Fruit fly (Drosophila melanogaster) whole organism, embryonic: ENCODE data around the gene CG4570.

Source experiments
- ATbp ChIP-seq: fragments of 200-800 bp; sonication (Bioruptor generic); optimal IDR thresholded peaks from 2 replicates; lab custom pipeline; 2017; ENCODE audit warnings: missing biosample characterization, mild to moderate bottlenecking, missing genetic modification characterization, missing genetic modification reagents
- Aef1 ChIP-seq: fragments of 200-800 bp; sonication (Bioruptor generic); IDR thresholded peaks from 3 replicates; pipeline ENCODE4 v1.3.6; 2022; ENCODE audit warnings: missing biosample characterization, missing genetic modification characterization
- Bteb2 ChIP-seq: fragments of 200-800 bp; sonication (Bioruptor generic); optimal IDR thresholded peaks from 2 replicates; lab custom pipeline; 2016; ENCODE audit warnings: missing biosample characterization, missing genetic modification characterization
- CG10654 ChIP-seq: fragments of 200-800 bp; sonication (Bioruptor generic); optimal IDR thresholded peaks from 2 replicates; lab custom pipeline; 2016; ENCODE audit warnings: missing biosample characterization, missing genetic modification characterization
- CG11560 ChIP-seq: fragments of 200-800 bp; sonication (Bioruptor generic); IDR thresholded peaks from 3 replicates; pipeline ENCODE4 v1.3.6; 2022; ENCODE audit warnings: missing biosample characterization, missing genetic modification characterization
- CG12299 ChIP-seq: fragments of 200-800 bp; sonication (Bioruptor generic); optimal IDR thresholded peaks from 2 replicates; lab custom pipeline; 2018; ENCODE audit warnings: missing biosample characterization, mild to moderate bottlenecking, missing genetic modification characterization
- CG12659 ChIP-seq: fragments of 200-800 bp; sonication (Bioruptor generic); optimal IDR thresholded peaks from 3 replicates; lab custom pipeline; 2017; ENCODE audit warnings: mild to moderate bottlenecking, missing biosample characterization, missing genetic modification reagents, missing genetic modification characterization
- CG13296 ChIP-seq: fragments of 200-800 bp; sonication (Bioruptor generic); optimal IDR thresholded peaks from 3 replicates; lab custom pipeline; 2018; ENCODE audit warnings: missing biosample characterization, mild to moderate bottlenecking, missing genetic modification characterization
- CG14710 ChIP-seq: fragments of 200-800 bp; sonication (Bioruptor generic); optimal IDR thresholded peaks from 3 replicates; lab custom pipeline; 2019; ENCODE audit warnings: missing biosample characterization, mild to moderate bottlenecking, missing genetic modification characterization, moderate library complexity
- CG2120 ChIP-seq: fragments of 200-800 bp; sonication (Bioruptor generic); optimal IDR thresholded peaks from 3 replicates; lab custom pipeline; 2016; ENCODE audit warnings: missing biosample characterization, missing genetic modification characterization
- CG32767 ChIP-seq: fragments of 200-800 bp; sonication (Bioruptor generic); IDR thresholded peaks from 2 replicates; pipeline ENCODE4 v1.3.6; 2022; ENCODE audit warnings: missing biosample characterization, missing genetic modification characterization
- CG42726 ChIP-seq: fragments of 200-800 bp; sonication (Bioruptor generic); IDR thresholded peaks from 2 replicates; pipeline ENCODE4 v1.3.6; 2022; ENCODE audit warnings: missing biosample characterization, missing genetic modification characterization; ENCODE audit not compliant: partially characterized antibody
- CG4820 ChIP-seq: fragments of 200-800 bp; sonication (Bioruptor generic); optimal IDR thresholded peaks from 3 replicates; lab custom pipeline; 2016; ENCODE audit warnings: missing biosample characterization, missing genetic modification characterization
- CG6654 ChIP-seq: fragments of 200-800 bp; sonication (Bioruptor generic); optimal IDR thresholded peaks from 2 replicates; lab custom pipeline; 2017; ENCODE audit warnings: missing biosample characterization, mild to moderate bottlenecking, missing genetic modification characterization
- CG6791 ChIP-seq: fragments of 200-800 bp; sonication (Bioruptor generic); IDR thresholded peaks from 3 replicates; pipeline ENCODE4 v1.3.6; 2022; ENCODE audit warnings: missing biosample characterization, missing genetic modification characterization; ENCODE audit not compliant: partially characterized antibody
- CG7987 ChIP-seq: fragments of 200-800 bp; sonication (Bioruptor generic); optimal IDR thresholded peaks from 2 replicates; lab custom pipeline; 2018; ENCODE audit warnings: missing biosample characterization, mild to moderate bottlenecking, missing genetic modification characterization, moderate library complexity
- CG8089 ChIP-seq: fragments of 200-800 bp; sonication (Bioruptor generic); optimal IDR thresholded peaks from 3 replicates; lab custom pipeline; 2016; ENCODE audit warnings: missing biosample characterization, missing genetic modification characterization
- CG8944 ChIP-seq: fragments of 200-800 bp; sonication (Bioruptor generic); optimal IDR thresholded peaks from 3 replicates; lab custom pipeline; 2016; ENCODE audit warnings: missing biosample characterization, missing genetic modification characterization
- D ChIP-seq, 2 experiments: fragments of 200-800 bp in 1 of 2; fragments of >200 bp in 1 of 2; sonication (Bioruptor generic) in 1 of 2; optimal IDR thresholded peaks; 2 replicates in 1 of 2; 3 replicates in 1 of 2; lab custom pipeline; 2017; ENCODE audit warnings: mild to moderate bottlenecking in 1 of 2, missing biosample characterization in 1 of 2, missing genetic modification characterization in 1 of 2, missing genetic modification reagents in 1 of 2
- Dek ChIP-seq: fragments of 200-800 bp; sonication (Bioruptor generic); optimal IDR thresholded peaks from 3 replicates; lab custom pipeline; 2019; ENCODE audit warnings: missing biosample characterization, mild to moderate bottlenecking, missing genetic modification characterization, moderate library complexity
- HmgD ChIP-seq: fragments of 200-800 bp; sonication (Bioruptor generic); optimal IDR thresholded peaks from 3 replicates; lab custom pipeline; 2016; ENCODE audit warnings: missing biosample characterization, missing genetic modification characterization
- Hr3 ChIP-seq: fragments of 200-800 bp; sonication (Bioruptor generic); optimal IDR thresholded peaks from 3 replicates; lab custom pipeline; 2016; ENCODE audit warnings: missing biosample characterization, missing genetic modification characterization
- Hr39 ChIP-seq: fragments of >200 bp; optimal IDR thresholded peaks from 2 replicates; lab custom pipeline; 2017
- Hsf ChIP-seq: fragments of 200-800 bp; sonication (Bioruptor generic); optimal IDR thresholded peaks from 3 replicates; lab custom pipeline; 2016; ENCODE audit warnings: missing biosample characterization, missing genetic modification characterization
- Kr ChIP-seq: fragments of 200-800 bp; sonication (Bioruptor generic); optimal IDR thresholded peaks from 2 replicates; lab custom pipeline; 2017; ENCODE audit warnings: missing biosample characterization, mild to moderate bottlenecking, missing genetic modification characterization
- Lim3 ChIP-seq: fragments of 200-800 bp; sonication (Bioruptor generic); IDR thresholded peaks from 2 replicates; pipeline ENCODE4 v1.3.6; 2022; ENCODE audit warnings: missing biosample characterization, missing genetic modification characterization
- NfI ChIP-seq: fragments of 200-800 bp; sonication (Bioruptor generic); optimal IDR thresholded peaks from 3 replicates; lab custom pipeline; 2018; ENCODE audit warnings: missing biosample characterization, mild to moderate bottlenecking, missing genetic modification characterization, moderate library complexity
- Optix ChIP-seq: fragments of 200-800 bp; sonication (Bioruptor generic); IDR thresholded peaks from 3 replicates; pipeline ENCODE4 v1.3.6; 2022; ENCODE audit warnings: missing biosample characterization, missing genetic modification characterization
- Ptx1 ChIP-seq: fragments of 200-800 bp; sonication (Bioruptor generic); IDR thresholded peaks from 2 replicates; pipeline ENCODE4 v1.3.6; 2022; ENCODE audit warnings: missing biosample characterization, missing genetic modification characterization
- Sry-β ChIP-seq: fragments of 200-800 bp; sonication (Bioruptor generic); optimal IDR thresholded peaks from 2 replicates; lab custom pipeline; 2018; ENCODE audit warnings: missing biosample characterization, mild to moderate bottlenecking, missing genetic modification characterization, moderate library complexity
- Ssrp ChIP-seq: fragments of 200-800 bp; sonication (Bioruptor generic); optimal IDR thresholded peaks from 2 replicates; lab custom pipeline; 2018; ENCODE audit warnings: missing biosample characterization, mild to moderate bottlenecking, missing genetic modification characterization, moderate library complexity
- Taf1 ChIP-seq: fragments of 200-800 bp; sonication (Bioruptor generic); IDR thresholded peaks from 2 replicates; pipeline ENCODE4 v1.3.6; 2022; ENCODE audit warnings: missing biosample characterization, missing genetic modification characterization
- abd-A ChIP-seq: fragments of 200-800 bp; sonication (Bioruptor generic); optimal IDR thresholded peaks from 3 replicates; lab custom pipeline; 2019; ENCODE audit warnings: missing biosample characterization, mild to moderate bottlenecking, missing genetic modification characterization, moderate library complexity
- cas ChIP-seq: fragments of 200-800 bp; sonication (Bioruptor generic); IDR thresholded peaks from 2 replicates; pipeline ENCODE4 v1.3.6; 2022; ENCODE audit warnings: missing biosample characterization, missing genetic modification characterization
- chm ChIP-seq: fragments of 200-800 bp; sonication (Bioruptor generic); IDR thresholded peaks from 2 replicates; pipeline ENCODE4 v1.3.6; 2022; ENCODE audit warnings: missing biosample characterization, missing genetic modification characterization
- disco-r ChIP-seq: fragments of 200-800 bp; sonication (Bioruptor generic); optimal IDR thresholded peaks from 2 replicates; lab custom pipeline; 2016; ENCODE audit warnings: missing biosample characterization, missing genetic modification characterization
- fd96Cb ChIP-seq: fragments of 200-800 bp; sonication (Bioruptor generic); optimal IDR thresholded peaks from 2 replicates; lab custom pipeline; 2018; ENCODE audit warnings: missing biosample characterization, mild to moderate bottlenecking, missing genetic modification characterization, moderate library complexity
- fu2 ChIP-seq: fragments of 200-800 bp; sonication (Bioruptor generic); optimal IDR thresholded peaks from 2 replicates; lab custom pipeline; 2016; ENCODE audit warnings: missing biosample characterization, missing genetic modification characterization
- grn ChIP-seq: fragments of 200-800 bp; sonication (Bioruptor generic); optimal IDR thresholded peaks from 3 replicates; lab custom pipeline; 2017; ENCODE audit warnings: missing biosample characterization, missing genetic modification characterization
- gsb-n ChIP-seq: fragments of 200-800 bp; sonication (Bioruptor generic); optimal IDR thresholded peaks from 3 replicates; lab custom pipeline; 2018; ENCODE audit warnings: missing biosample characterization, mild to moderate bottlenecking, missing genetic modification characterization
- hb ChIP-seq: fragments of 200-800 bp; sonication (Bioruptor generic); IDR thresholded peaks from 3 replicates; pipeline ENCODE4 v1.3.6; 2022; ENCODE audit warnings: missing biosample characterization, missing genetic modification characterization; ENCODE audit not compliant: partially characterized antibody
- ind ChIP-seq: fragments of 200-800 bp; sonication (Bioruptor generic); optimal IDR thresholded peaks from 3 replicates; lab custom pipeline; 2016; ENCODE audit warnings: missing biosample characterization, missing genetic modification characterization
- otp ChIP-seq: fragments of 200-800 bp; sonication (Bioruptor generic); IDR thresholded peaks from 3 replicates; pipeline ENCODE4, ENCODE4 v1.3.6; 2022; ENCODE audit warnings: missing biosample characterization, missing genetic modification characterization
- pita ChIP-seq: fragments of 200-800 bp; sonication (Bioruptor generic); optimal IDR thresholded peaks from 2 replicates; lab custom pipeline; 2017; ENCODE audit warnings: missing biosample characterization, mild to moderate bottlenecking, missing genetic modification characterization
- pnt ChIP-seq: fragments of 200-800 bp; sonication (Bioruptor generic); optimal IDR thresholded peaks from 3 replicates; lab custom pipeline; 2016; ENCODE audit warnings: missing biosample characterization, missing genetic modification characterization
- scrt ChIP-seq: fragments of 200-800 bp; sonication (Bioruptor generic); optimal IDR thresholded peaks from 2 replicates; lab custom pipeline; 2018; ENCODE audit warnings: missing biosample characterization, mild to moderate bottlenecking, missing genetic modification characterization, moderate library complexity
- sens-2 ChIP-seq: fragments of 200-800 bp; sonication (Bioruptor generic); IDR thresholded peaks from 2 replicates; pipeline ENCODE4 v1.3.6; 2022; ENCODE audit warnings: missing biosample characterization, missing genetic modification characterization
- stc ChIP-seq: fragments of 200-800 bp; sonication (Bioruptor generic); IDR thresholded peaks from 2 replicates; pipeline ENCODE4 v1.3.6; 2022; ENCODE audit warnings: missing biosample characterization, missing genetic modification characterization
- tna ChIP-seq: fragments of 200-800 bp; sonication (Bioruptor generic); IDR thresholded peaks from 2 replicates; pipeline ENCODE4 v1.3.6; 2022; ENCODE audit warnings: missing biosample characterization, missing genetic modification characterization; ENCODE audit not compliant: partially characterized antibody
- trem ChIP-seq: fragments of 200-800 bp; optimal IDR thresholded peaks from 3 replicates; lab custom pipeline; 2019; ENCODE audit warnings: missing biosample characterization, mild to moderate bottlenecking, missing genetic modification characterization, moderate library complexity

Gene CG4570

dm6 chr3R:10872148-10872783 lies 15.7 kb downstream of the CG4570 start, which contains the start of gene Fdh (continued):
- TF ChIP-seq CG7987 (GFP tag; lab: Kevin White, UChicago) (peak; percentile 34), Ptx1 (GFP tag; lab: Robert Waterston, UW) (peak; percentile 45), CG4820 (peak; percentile 100), pnt (GFP tag; lab: Kevin White, UChicago) (no peak), Taf1 (GFP tag; lab: Robert Waterston, UW) (no peak), abd-A (tag; lab: Kevin White, UChicago) (no peak), fu2 (GFP tag; lab: Kevin White, UChicago) (no peak), scrt (GFP tag; lab: Kevin White, UChicago) (peak; percentile 14), hb (no peak), Aef1 (no peak), CG12299 (tag; lab: Kevin White, UChicago) (peak; percentile 31), ind (GFP tag; lab: Kevin White, UChicago) (peak; percentile 35), chm (0 out of 2 replicates have a peak, but pooled peaks have one; percentile 35), Hr3 (GFP tag; lab: Kevin White, UChicago) (peak; percentile 11), CG14710 (tag; lab: Kevin White, UChicago) (peak; percentile 85), tna (no peak), CG10654 (GFP tag; lab: Kevin White, UChicago) (peak; percentile 36), CG13296 (GFP tag; lab: Kevin White, UChicago) (peak; percentile 61), CG12659 (GFP tag; lab: Kevin White, UChicago) (peak; percentile 72), CG6791 (GFP tag; lab: Robert Waterston, UW) (no peak), CG11560 (tag; lab: Robert Waterston, UW) (no peak), CG2120 (GFP tag; lab: Kevin White, UChicago) (peak; percentile 46), Ssrp (tag; lab: Kevin White, UChicago) (peak; percentile 47), Optix (GFP tag; lab: Robert Waterston, UW) (no peak), Hr39 (lab: Kevin White, UChicago) (no peak), trem (tag; lab: Kevin White, UChicago) (peak; percentile 76), HmgD (no peak), fd96Cb (tag; lab: Kevin White, UChicago) (peak; percentile 48), gsb-n (tag; lab: Kevin White, UChicago) (peak; percentile 43), ATbp (GFP tag; lab: Kevin White, UChicago) (no peak), NfI (GFP tag; lab: Kevin White, UChicago) (peak; percentile 68), disco-r (GFP tag; lab: Kevin White, UChicago) (peak; percentile 2), sens-2 (GFP tag; lab: Robert Waterston, UW) (no peak), CG8944 (GFP tag; lab: Kevin White, UChicago) (no peak), Dek (peak; percentile 60), Kr (GFP tag; lab: Kevin White, UChicago) (no peak), CG6654 (peak; percentile 18), cas (GFP tag; lab: Robert Waterston, UW) (no peak), otp (GFP tag; lab: Robert Waterston, UW) (no peak), CG8089 (GFP tag; lab: Kevin White, UChicago) (no peak), grn (GFP tag; lab: Kevin White, UChicago) (no peak), Bteb2 (no peak), Sry-β (GFP tag; lab: Kevin White, UChicago) (peak; percentile 6), D (optimal IDR thresholded peaks at IDR 0.05; lab: Kevin White, UChicago) (peak; percentile 3), D (GFP tag; optimal IDR thresholded peaks at IDR 0.05; lab: Kevin White, UChicago) (no peak), stc (GFP tag; lab: Robert Waterston, UW) (peak; percentile 12; the same call in 1 of the 2 replicates), Hsf (GFP tag; lab: Kevin White, UChicago) (peak; percentile 38), CG42726 (no peak), pita (no peak), Lim3 (GFP tag; lab: Robert Waterston, UW) (no peak), CG32767 (GFP tag; lab: Robert Waterston, UW) (0 out of 2 replicates have a peak, but pooled peaks have one; percentile 14)
